Worm (Caenorhabditis elegans) whole organism, late embryonic: ENCODE data around the gene odd-1.

ENCODE experiments used
- F13H6.1 ChIP-seq: sonication (generic microtip); optimal IDR thresholded peaks from 2 replicates; lab custom pipeline; 2016; ENCODE audit warnings: missing genetic modification characterization, missing compliant biosample characterization
- K02D7.2 ChIP-seq: sonication (generic microtip); optimal IDR thresholded peaks from 2 replicates; lab custom pipeline; 2017; ENCODE audit warnings: mild to moderate bottlenecking, missing genetic modification characterization, missing compliant biosample characterization
- ama-1 ChIP-seq: fragments of 150-350 bp; optimal IDR thresholded peaks from 2 replicates; lab custom pipeline; 2014
- ceh-18 ChIP-seq: sonication (generic microtip); optimal IDR thresholded peaks from 2 replicates; lab custom pipeline; 2016; ENCODE audit warnings: missing genetic modification characterization, missing compliant biosample characterization
- ceh-19 ChIP-seq: fragments of 200-800 bp; sonication (Bioruptor generic); optimal IDR thresholded peaks from 2 replicates; lab custom pipeline; 2018; ENCODE audit warnings: mild to moderate bottlenecking, missing genetic modification characterization, missing compliant biosample characterization
- ceh-22 ChIP-seq: sonication (generic microtip); optimal IDR thresholded peaks from 2 replicates; lab custom pipeline; 2017; ENCODE audit warnings: missing biosample characterization, missing genetic modification characterization
- ceh-24 ChIP-seq: sonication (generic microtip); optimal IDR thresholded peaks from 2 replicates; lab custom pipeline; 2016; ENCODE audit warnings: mild to moderate bottlenecking, missing genetic modification characterization, missing compliant biosample characterization
- ceh-30 ChIP-seq: fragments of 150-350 bp; optimal IDR thresholded peaks from 2 replicates; lab custom pipeline; 2014; ENCODE audit warnings: missing biosample characterization, missing genetic modification characterization
- ceh-31 ChIP-seq: sonication (generic microtip); optimal IDR thresholded peaks from 2 replicates; lab custom pipeline; 2016; ENCODE audit warnings: missing genetic modification characterization, missing compliant biosample characterization
- ceh-45 ChIP-seq: fragments of 200-800 bp; sonication (Bioruptor generic); IDR thresholded peaks from 2 replicates; pipeline ENCODE4 v1.3.6; 2022; ENCODE audit warnings: missing genetic modification reagents, missing genetic modification characterization, missing compliant biosample characterization
- ceh-48 ChIP-seq: sonication (generic microtip); optimal IDR thresholded peaks from 2 replicates; lab custom pipeline; 2016; ENCODE audit warnings: missing genetic modification characterization, inconsistent platforms, missing compliant biosample characterization
- ceh-6 ChIP-seq: fragments of 200-800 bp; sonication (Bioruptor generic); optimal IDR thresholded peaks from 2 replicates; lab custom pipeline; 2018; ENCODE audit warnings: mild to moderate bottlenecking, missing genetic modification characterization, missing compliant biosample characterization
- ceh-9 ChIP-seq: sonication (generic microtip); optimal IDR thresholded peaks from 2 replicates; lab custom pipeline; 2016; ENCODE audit warnings: mild to moderate bottlenecking, missing genetic modification characterization, inconsistent platforms, missing compliant biosample characterization
- che-1 ChIP-seq: sonication (generic microtip); optimal IDR thresholded peaks from 2 replicates; lab custom pipeline; 2016; ENCODE audit warnings: mild to moderate bottlenecking, missing genetic modification characterization, missing compliant biosample characterization
- dve-1 ChIP-seq: sonication (generic microtip); optimal IDR thresholded peaks from 2 replicates; lab custom pipeline; 2017; ENCODE audit warnings: antibody characterized with exemption, mild to moderate bottlenecking, missing genetic modification characterization, missing compliant biosample characterization
- elt-2 ChIP-seq: sonication (generic microtip); optimal IDR thresholded peaks from 2 replicates; lab custom pipeline; 2016; ENCODE audit warnings: missing genetic modification reagents, missing genetic modification characterization, missing compliant biosample characterization
- elt-4 ChIP-seq: sonication (generic microtip); optimal IDR thresholded peaks from 2 replicates; lab custom pipeline; 2016; ENCODE audit warnings: missing genetic modification characterization, missing compliant biosample characterization
- fax-1 ChIP-seq: sonication (generic microtip); optimal IDR thresholded peaks from 2 replicates; lab custom pipeline; 2016; ENCODE audit warnings: missing genotype, missing genetic modification characterization, missing compliant biosample characterization
- gmeb-2 ChIP-seq: sonication (generic microtip); optimal IDR thresholded peaks from 2 replicates; lab custom pipeline; 2016; ENCODE audit warnings: missing genetic modification characterization, inconsistent platforms, missing compliant biosample characterization
- hlh-6 ChIP-seq: sonication (generic microtip); optimal IDR thresholded peaks from 2 replicates; lab custom pipeline; 2016; ENCODE audit warnings: missing genotype, missing genetic modification characterization, missing compliant biosample characterization
- lin-11 ChIP-seq: fragments of 200-800 bp; sonication (Bioruptor generic); optimal IDR thresholded peaks from 2 replicates; lab custom pipeline; 2018; ENCODE audit warnings: mild to moderate bottlenecking, missing genetic modification characterization, missing compliant biosample characterization
- mec-3 ChIP-seq: sonication (generic microtip); optimal IDR thresholded peaks from 2 replicates; lab custom pipeline; 2016; ENCODE audit warnings: borderline replicate concordance, missing genetic modification characterization, missing compliant biosample characterization
- nfya-1 ChIP-seq: sonication (generic microtip); optimal IDR thresholded peaks from 2 replicates; lab custom pipeline; 2017; ENCODE audit warnings: missing genetic modification characterization, mild to moderate bottlenecking, missing compliant biosample characterization, antibody characterized with exemption, moderate library complexity
- nhr-11 ChIP-seq: fragments of 150-350 bp; optimal IDR thresholded peaks from 2 replicates; lab custom pipeline; 2014; ENCODE audit warnings: missing biosample characterization, missing genetic modification characterization
- pat-9 ChIP-seq: fragments of 200-800 bp; sonication (Bioruptor generic); optimal IDR thresholded peaks from 2 replicates; lab custom pipeline; 2018; ENCODE audit warnings: mild to moderate bottlenecking, missing genetic modification characterization, moderate library complexity, missing compliant biosample characterization
- pax-1 ChIP-seq: fragments of 150-350 bp; optimal IDR thresholded peaks from 2 replicates; lab custom pipeline; 2014; ENCODE audit warnings: missing biosample characterization, missing genetic modification characterization
- pha-4 ChIP-seq: fragments of 150-350 bp; optimal IDR thresholded peaks from 2 replicates; lab custom pipeline; 2018; ENCODE audit warnings: missing biosample characterization, missing genetic modification reagents, missing genetic modification characterization
- pqm-1 ChIP-seq: sonication (generic microtip); optimal IDR thresholded peaks from 2 replicates; lab custom pipeline; 2016; ENCODE audit warnings: missing genetic modification characterization, missing compliant biosample characterization
- pros-1 ChIP-seq: fragments of 150-350 bp; optimal IDR thresholded peaks from 2 replicates; lab custom pipeline; 2014; ENCODE audit warnings: missing biosample characterization, missing genetic modification reagents, missing genetic modification characterization
- ref-2 ChIP-seq: sonication (generic microtip); optimal IDR thresholded peaks from 2 replicates; lab custom pipeline; 2016; ENCODE audit warnings: missing genetic modification characterization, missing compliant biosample characterization
- rnt-1 ChIP-seq: sonication (generic microtip); optimal IDR thresholded peaks from 2 replicates; lab custom pipeline; 2016; ENCODE audit warnings: missing genetic modification characterization, missing compliant biosample characterization
- sdc-2 ChIP-seq: sonication (generic microtip); optimal IDR thresholded peaks from 2 replicates; lab custom pipeline; 2016; ENCODE audit warnings: missing genotype, missing genetic modification characterization, missing compliant biosample characterization
- sox-4 ChIP-seq: sonication (generic microtip); optimal IDR thresholded peaks from 2 replicates; lab custom pipeline; 2017; ENCODE audit warnings: mild to moderate bottlenecking, missing genetic modification characterization, inconsistent platforms, missing compliant biosample characterization
- syd-9 ChIP-seq: sonication (generic microtip); optimal IDR thresholded peaks from 2 replicates; lab custom pipeline; 2016; ENCODE audit warnings: mild to moderate bottlenecking, missing genetic modification characterization, moderate library complexity, missing compliant biosample characterization
- tbx-2 ChIP-seq: sonication (generic microtip); optimal IDR thresholded peaks from 2 replicates; lab custom pipeline; 2016; ENCODE audit warnings: missing genetic modification characterization, missing compliant biosample characterization
- tbx-7 ChIP-seq: sonication (generic microtip); optimal IDR thresholded peaks from 2 replicates; lab custom pipeline; 2016; ENCODE audit warnings: missing genotype, missing genetic modification characterization, missing compliant biosample characterization
- ttx-3 ChIP-seq: sonication (generic microtip); optimal IDR thresholded peaks from 2 replicates; lab custom pipeline; 2016; ENCODE audit warnings: missing genetic modification reagents, missing genetic modification characterization, missing compliant biosample characterization
- unc-42 ChIP-seq: sonication (generic microtip); optimal IDR thresholded peaks from 2 replicates; lab custom pipeline; 2016; ENCODE audit warnings: missing genotype, missing genetic modification characterization, missing compliant biosample characterization
- unc-55 ChIP-seq: sonication (generic microtip); optimal IDR thresholded peaks from 2 replicates; lab custom pipeline; 2017; ENCODE audit warnings: missing biosample characterization, missing genetic modification reagents, missing genetic modification characterization
- ztf-16 ChIP-seq: sonication (generic microtip); optimal IDR thresholded peaks from 2 replicates; lab custom pipeline; 2017; ENCODE audit warnings: missing genetic modification characterization, missing compliant biosample characterization

odd-1 gene

DNA sequence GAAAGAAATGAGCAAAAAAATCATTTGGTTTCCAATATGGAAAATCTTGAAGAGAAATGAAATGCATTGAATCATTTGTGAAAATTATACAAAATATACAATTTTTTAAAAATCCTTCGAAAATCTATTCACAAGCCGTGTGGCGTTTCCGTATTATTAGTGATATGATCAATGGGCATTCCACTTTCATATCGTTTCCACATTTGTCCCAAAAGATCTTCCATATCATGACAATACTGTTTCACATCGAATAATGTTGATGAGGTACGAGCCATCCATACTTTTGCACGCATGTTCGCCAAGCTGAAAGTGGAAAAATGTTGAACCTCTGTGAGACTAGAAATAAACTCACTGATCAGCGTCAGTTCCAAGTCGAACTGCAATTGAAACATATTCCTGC is 38.2 kb downstream of the odd-1 start:
- no peak for TF ChIP-seq ceh-6 (GFP tag; lab: Kevin White, UChicago)
- TF ChIP-seq elt-2 (tag; lab: Kevin White, UChicago): no peak
- no peak for TF ChIP-seq tbx-7 (tag; lab: Kevin White, UChicago)
- no peak for TF ChIP-seq F13H6.1 (tag; lab: Kevin White, UChicago)
- no peak for TF ChIP-seq K02D7.2 (tag; lab: Kevin White, UChicago)
- TF ChIP-seq ceh-31 (tag; lab: Kevin White, UChicago): no peak
- no peak for TF ChIP-seq hlh-6 (tag; lab: Kevin White, UChicago)
- TF ChIP-seq che-1 (tag; lab: Kevin White, UChicago): no peak
- no peak for TF ChIP-seq elt-4 (tag; lab: Kevin White, UChicago)
- no peak for TF ChIP-seq mec-3 (tag; lab: Kevin White, UChicago)
- no peak for TF ChIP-seq ref-2 (tag; lab: Kevin White, UChicago)
- no peak for TF ChIP-seq ceh-9 (tag; lab: Kevin White, UChicago)
- no peak for TF ChIP-seq ceh-19
- TF ChIP-seq ceh-22 (tag; lab: Kevin White, UChicago): no peak
- no peak for TF ChIP-seq pat-9

DNA sequence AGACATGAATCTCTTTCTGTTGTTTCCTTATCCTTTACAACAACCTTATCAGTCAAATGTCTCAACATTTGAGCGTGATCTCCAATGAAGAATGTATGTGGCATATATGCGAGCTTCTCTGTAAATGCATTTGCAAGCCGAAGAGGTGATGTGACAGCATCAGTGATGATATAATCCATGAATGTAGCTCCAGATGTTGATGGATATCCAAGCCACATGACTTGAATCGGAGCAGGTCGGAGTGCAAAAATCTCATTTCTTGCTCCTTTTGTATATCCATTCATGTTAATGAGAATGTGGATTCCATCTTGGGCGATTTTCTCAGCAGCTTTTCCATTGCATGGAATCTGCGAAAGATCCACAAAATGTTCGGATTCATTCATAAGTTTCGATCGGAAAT is 40.1 kb downstream of the odd-1 start:
- TF ChIP-seq ama-1 (lab: Kevin White, UChicago) (no peak), ceh-6 (GFP tag; lab: Kevin White, UChicago) (no peak), pat-9 (no peak), ceh-24 (no peak), pros-1 (tag; lab: Kevin White, UChicago) (no peak), pax-1 (tag; lab: Kevin White, UChicago) (no peak)

DNA sequence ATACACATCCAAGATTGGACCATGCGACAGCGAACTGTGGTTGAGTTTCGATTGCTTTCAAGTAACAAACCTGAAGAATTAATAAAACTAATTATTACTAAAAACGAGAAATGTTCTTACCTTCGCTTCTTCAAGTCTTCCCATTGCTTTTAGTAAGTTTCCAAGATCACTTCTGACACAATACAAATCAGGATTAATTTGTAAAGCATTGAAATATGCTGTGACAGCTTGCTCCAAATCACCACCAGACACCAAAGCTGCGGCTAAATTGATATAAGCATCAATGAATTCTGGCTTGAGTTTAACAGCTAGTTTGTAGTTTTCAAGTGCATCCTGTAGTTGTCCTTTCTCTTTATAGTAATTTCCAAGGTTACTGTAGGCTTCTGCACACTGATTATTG is 42.0 kb downstream of the odd-1 start:
- TF ChIP-seq nhr-11 (tag; lab: Kevin White, UChicago): no peak
- TF ChIP-seq lin-11 (tag; lab: Kevin White, UChicago): no peak
- no peak for TF ChIP-seq pha-4 (tag; lab: Kevin White, UChicago)
- no peak for TF ChIP-seq pros-1 (tag; lab: Kevin White, UChicago)
- no peak for TF ChIP-seq sdc-2 (tag; lab: Kevin White, UChicago)
- no peak for TF ChIP-seq ttx-3
- TF ChIP-seq syd-9: no peak
- TF ChIP-seq F13H6.1 (tag; lab: Kevin White, UChicago): no peak
- no peak for TF ChIP-seq unc-55

DNA sequence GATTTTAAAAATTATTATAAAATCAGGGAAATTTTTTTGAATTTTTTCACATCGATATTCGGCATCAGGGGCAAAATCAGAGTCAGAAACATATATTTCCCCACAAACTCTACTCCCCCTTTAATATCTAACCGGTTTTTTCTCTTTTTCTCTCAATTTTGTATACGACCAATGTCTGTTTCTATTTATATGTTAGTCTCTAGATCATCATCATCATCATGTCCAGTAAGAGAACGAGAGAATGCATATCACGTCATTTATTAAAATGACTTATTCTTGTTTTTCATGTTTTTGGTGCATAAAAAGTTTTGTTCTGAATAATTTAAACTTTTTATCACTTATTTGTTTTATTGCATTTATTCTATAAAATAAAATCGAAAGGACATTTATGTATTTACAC is 44.5 kb downstream of the odd-1 start:
- TF ChIP-seq ceh-45 (GFP tag; lab: Robert Waterston, UW) (no peak), pqm-1 (tag; lab: Kevin White, UChicago) (no peak), ceh-30 (tag; lab: Kevin White, UChicago) (no peak)

DNA sequence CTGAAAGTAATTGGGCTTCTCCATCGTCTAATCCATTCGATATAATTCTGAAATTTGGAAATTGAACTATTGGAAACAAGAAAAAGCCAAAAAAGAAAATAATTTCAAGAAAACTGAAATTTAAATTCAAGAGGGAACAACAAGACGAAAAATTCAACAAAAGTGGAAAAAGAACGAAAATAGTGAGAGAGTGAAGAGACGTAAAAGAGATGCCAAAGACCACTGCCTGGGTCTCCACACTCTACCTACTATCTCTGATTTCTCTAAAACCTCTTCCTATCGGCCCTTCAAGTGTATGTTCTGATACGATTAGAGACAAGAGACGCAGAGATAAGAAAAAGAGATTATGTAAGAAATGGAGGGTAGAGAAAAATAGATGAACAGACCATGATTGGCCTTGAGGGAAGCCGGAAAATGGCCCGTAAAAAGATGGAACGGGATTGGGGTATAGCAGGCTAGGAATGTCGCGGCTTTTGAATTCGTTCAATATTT is 45.7 kb downstream of the odd-1 start, which contains the start of gene ogt-1:
TSS of gene ogt-1 (minus strand) at position 51 of the 492 bp plus-strand sequence.
- TF ChIP-seq dve-1 (tag; lab: Kevin White, UChicago) (peak; percentile 12), ztf-16 (tag; lab: Kevin White, UChicago) (no peak), fax-1 (tag; lab: Kevin White, UChicago) (no peak), ceh-24 (no peak), ceh-6 (GFP tag; lab: Kevin White, UChicago) (no peak), nhr-11 (tag; lab: Kevin White, UChicago) (no peak), unc-55 (peak; percentile 78), gmeb-2 (tag; lab: Kevin White, UChicago) (no peak), mec-3 (tag; lab: Kevin White, UChicago) (no peak), sox-4 (no peak), rnt-1 (tag; lab: Kevin White, UChicago) (peak; percentile 14), ceh-18 (peak; percentile 9), unc-42 (peak; percentile 66), tbx-2 (peak; percentile 4), ref-2 (tag; lab: Kevin White, UChicago) (no peak), ceh-31 (tag; lab: Kevin White, UChicago) (peak; percentile 68), nfya-1 (tag; lab: Kevin White, UChicago) (peak; percentile 93), ceh-22 (tag; lab: Kevin White, UChicago) (no peak), pax-1 (tag; lab: Kevin White, UChicago) (peak; percentile 79), ceh-48 (tag; lab: Kevin White, UChicago) (no peak)
